Worm (Caenorhabditis elegans) whole organism, young adult: ENCODE results near the gene T13C5.6.

ENCODE experiments used
- B0035.1 ChIP-seq: sonication (generic microtip); optimal IDR thresholded peaks from 2 replicates; lab custom pipeline; 2016; ENCODE audit warnings: missing genetic modification characterization, mild to moderate bottlenecking, missing compliant biosample characterization, missing genotype, missing genetic modification reagents
- C06A6.2 ChIP-seq: fragments of 200-800 bp; sonication (Bioruptor generic); conservative IDR thresholded peaks from 2 replicates; pipeline ENCODE4 v1.3.6; 2022; ENCODE audit warnings: missing genetic modification characterization, missing compliant biosample characterization
- D2030.7 ChIP-seq: fragments of 200-800 bp; sonication (Bioruptor generic); IDR thresholded peaks from 2 replicates; pipeline ENCODE4 v1.3.6; 2022; ENCODE audit warnings: missing genetic modification reagents, missing genetic modification characterization, missing compliant biosample characterization
- F22D6.2 ChIP-seq: sonication (generic microtip); optimal IDR thresholded peaks from 2 replicates; lab custom pipeline; 2016; ENCODE audit warnings: mild to moderate bottlenecking, missing genetic modification characterization, missing compliant biosample characterization
- F39B2.1 ChIP-seq: fragments of 200-800 bp; sonication (Bioruptor generic); IDR thresholded peaks from 2 replicates; pipeline ENCODE4 v1.3.6; 2022; ENCODE audit warnings: missing genetic modification reagents, missing genetic modification characterization, missing compliant biosample characterization
- F57C9.4 ChIP-seq: sonication (generic microtip); optimal IDR thresholded peaks from 2 replicates; lab custom pipeline; 2017; ENCODE audit warnings: mild to moderate bottlenecking, missing genetic modification characterization, missing compliant biosample characterization
- K11D2.4 ChIP-seq: fragments of 200-800 bp; sonication (Bioruptor generic); IDR thresholded peaks from 2 replicates; pipeline ENCODE4 v1.3.6; 2022; ENCODE audit warnings: missing genetic modification reagents, missing genetic modification characterization, missing compliant biosample characterization
- K12H6.12 ChIP-seq: fragments of 200-800 bp; sonication (Bioruptor generic); optimal IDR thresholded peaks from 2 replicates; lab custom pipeline; 2018; ENCODE audit warnings: mild to moderate bottlenecking, missing genetic modification characterization, missing compliant biosample characterization
- Y53G8AR.9 ChIP-seq: fragments of 200-800 bp; sonication (Bioruptor generic); conservative IDR thresholded peaks from 2 replicates; pipeline ENCODE4 v1.3.6; 2022; ENCODE audit warnings: missing genetic modification reagents, missing genetic modification characterization, missing compliant biosample characterization
- Y95B8A.8 ChIP-seq: fragments of 200-800 bp; sonication (Bioruptor generic); IDR thresholded peaks from 2 replicates; pipeline ENCODE4 v1.3.6; 2022; ENCODE audit warnings: missing genetic modification reagents, missing genetic modification characterization, missing compliant biosample characterization
- ama-1 ChIP-seq, 3 experiments: fragments of 150-350 bp in 1 of 3; sonication (generic microtip) in 2 of 3; optimal IDR thresholded peaks; 2 replicates each; lab custom pipeline; 2014 to 2018; ENCODE audit warnings: missing biosample characterization in 2 of 3, missing genetic modification characterization in 2 of 3, missing genetic modification reagents in 2 of 3
- attf-3 ChIP-seq: fragments of 200-800 bp; sonication (Bioruptor generic); conservative IDR thresholded peaks from 2 replicates; pipeline ENCODE4 v1.3.6; 2022; ENCODE audit warnings: missing genetic modification reagents, missing genetic modification characterization, missing compliant biosample characterization
- bed-1 ChIP-seq: fragments of 200-800 bp; sonication (Bioruptor generic); IDR thresholded peaks from 2 replicates; pipeline ENCODE4 v1.3.6; 2022; ENCODE audit warnings: missing genetic modification reagents, missing genetic modification characterization, missing compliant biosample characterization
- ccch-3 ChIP-seq: fragments of 200-800 bp; sonication (Bioruptor generic); optimal IDR thresholded peaks from 2 replicates; lab custom pipeline; 2018; ENCODE audit warnings: mild to moderate bottlenecking, missing genetic modification characterization, missing compliant biosample characterization
- ceh-27 ChIP-seq: fragments of 200-800 bp; sonication (Bioruptor generic); optimal IDR thresholded peaks from 2 replicates; lab custom pipeline; 2018; ENCODE audit warnings: mild to moderate bottlenecking, missing genetic modification characterization, moderate library complexity, missing compliant biosample characterization
- ceh-40 ChIP-seq: fragments of 200-800 bp; sonication (Bioruptor generic); IDR thresholded peaks from 2 replicates; pipeline ENCODE4 v1.3.6; 2022; ENCODE audit warnings: missing genetic modification characterization, missing compliant biosample characterization
- ceh-79 ChIP-seq: sonication (generic microtip); optimal IDR thresholded peaks from 2 replicates; lab custom pipeline; 2017; ENCODE audit warnings: mild to moderate bottlenecking, missing genetic modification characterization, missing compliant biosample characterization
- ceh-91 ChIP-seq: fragments of 200-800 bp; sonication (Bioruptor generic); IDR thresholded peaks from 2 replicates; pipeline ENCODE4 v1.3.6; 2022; ENCODE audit warnings: missing genetic modification reagents, missing genetic modification characterization, missing compliant biosample characterization
- dox-1 ChIP-seq: fragments of 200-800 bp; sonication (Bioruptor generic); IDR thresholded peaks from 2 replicates; pipeline ENCODE4 v1.3.6; 2022; ENCODE audit warnings: missing genetic modification reagents, missing genetic modification characterization, missing compliant biosample characterization
- dpff-1 ChIP-seq: sonication (generic microtip); optimal IDR thresholded peaks from 2 replicates; lab custom pipeline; 2017; ENCODE audit warnings: mild to moderate bottlenecking, missing genetic modification characterization, missing compliant biosample characterization
- egl-18 ChIP-seq: fragments of 200-800 bp; sonication (Bioruptor generic); IDR thresholded peaks from 2 replicates; pipeline ENCODE4 v1.3.6; 2022; ENCODE audit warnings: missing genetic modification reagents, missing genetic modification characterization, missing compliant biosample characterization
- egrh-3 ChIP-seq: fragments of 200-800 bp; sonication (Bioruptor generic); IDR thresholded peaks from 2 replicates; pipeline ENCODE4 v1.3.6; 2022; ENCODE audit warnings: missing genetic modification reagents, missing genetic modification characterization, missing compliant biosample characterization
- fkh-3 ChIP-seq: sonication (generic microtip); optimal IDR thresholded peaks from 2 replicates; lab custom pipeline; 2016; ENCODE audit warnings: mild to moderate bottlenecking, missing genetic modification characterization, missing compliant biosample characterization
- hmg-1.2 ChIP-seq: fragments of 200-800 bp; sonication (Bioruptor generic); IDR thresholded peaks from 2 replicates; pipeline ENCODE4 v1.3.6; 2022; ENCODE audit warnings: missing genetic modification reagents, missing genetic modification characterization, missing compliant biosample characterization
- let-526 ChIP-seq: fragments of 200-800 bp; sonication (Bioruptor generic); IDR thresholded peaks from 2 replicates; pipeline ENCODE4 v1.3.6; 2022; ENCODE audit warnings: missing genetic modification reagents, missing genetic modification characterization, missing compliant biosample characterization
- lin-54 ChIP-seq: fragments of 200-800 bp; sonication (Bioruptor generic); optimal IDR thresholded peaks from 2 replicates; lab custom pipeline; 2018; ENCODE audit warnings: mild to moderate bottlenecking, missing genetic modification characterization, missing compliant biosample characterization
- lir-1 ChIP-seq: fragments of 200-800 bp; sonication (Bioruptor generic); conservative IDR thresholded peaks from 2 replicates; pipeline ENCODE4 v1.3.6; 2022; ENCODE audit warnings: missing genetic modification reagents, missing genetic modification characterization, missing compliant biosample characterization
- lsy-27 ChIP-seq: sonication (generic microtip); optimal IDR thresholded peaks from 2 replicates; lab custom pipeline; 2017; ENCODE audit warnings: missing genetic modification characterization, mild to moderate bottlenecking, missing compliant biosample characterization, antibody characterized with exemption, missing genotype, borderline replicate concordance; ENCODE audit not compliant: insufficient read depth
- madf-10 ChIP-seq: sonication (generic microtip); optimal IDR thresholded peaks from 2 replicates; lab custom pipeline; 2016; ENCODE audit warnings: mild to moderate bottlenecking, missing genetic modification characterization, missing compliant biosample characterization
- madf-3 ChIP-seq: fragments of 200-800 bp; sonication (Bioruptor generic); IDR thresholded peaks from 2 replicates; pipeline ENCODE4 v1.3.6; 2022; ENCODE audit warnings: missing genetic modification reagents, missing genetic modification characterization, missing compliant biosample characterization
- madf-6 ChIP-seq: fragments of 200-800 bp; sonication (Bioruptor generic); IDR thresholded peaks from 2 replicates; pipeline ENCODE4 v1.3.6; 2022; ENCODE audit warnings: missing genetic modification reagents, missing genetic modification characterization, missing compliant biosample characterization
- nfya-1 ChIP-seq: sonication (generic microtip); optimal IDR thresholded peaks from 2 replicates; lab custom pipeline; 2017; ENCODE audit warnings: antibody characterized with exemption, missing compliant biosample characterization, missing genetic modification characterization, borderline replicate concordance; ENCODE audit not compliant: insufficient read depth
- nfyb-1 ChIP-seq: fragments of 200-800 bp; sonication (Bioruptor generic); IDR thresholded peaks from 2 replicates; pipeline ENCODE4 v1.3.6; 2022; ENCODE audit warnings: missing genetic modification reagents, missing genetic modification characterization, missing compliant biosample characterization
- nhr-80 ChIP-seq: sonication (generic microtip); optimal IDR thresholded peaks from 2 replicates; lab custom pipeline; 2016; ENCODE audit warnings: missing genetic modification characterization, missing compliant biosample characterization
- nhr-90 ChIP-seq: sonication (generic microtip); optimal IDR thresholded peaks from 2 replicates; lab custom pipeline; 2016; ENCODE audit warnings: missing genotype, mild to moderate bottlenecking, missing genetic modification characterization, missing compliant biosample characterization
- pbrm-1 ChIP-seq: fragments of 200-800 bp; sonication (Bioruptor generic); IDR thresholded peaks from 2 replicates; pipeline ENCODE4 v1.3.6; 2022; ENCODE audit warnings: missing genetic modification reagents, missing genetic modification characterization, missing compliant biosample characterization
- pha-4 ChIP-seq: fragments of 150-350 bp; sonication (generic microtip); optimal IDR thresholded peaks from 2 replicates; lab custom pipeline; 2014; ENCODE audit warnings: missing biosample characterization, missing genetic modification reagents, missing genetic modification characterization
- rcor-1 ChIP-seq: fragments of 200-800 bp; sonication (Bioruptor generic); IDR thresholded peaks from 2 replicates; pipeline ENCODE4 v1.3.6; 2022; ENCODE audit warnings: missing genetic modification reagents, missing genetic modification characterization, missing compliant biosample characterization
- rec-8 ChIP-seq, 2 experiments: sonication (generic microtip); optimal IDR thresholded peaks; 2 replicates each; lab custom pipeline; 2016; ENCODE audit warnings: mild to moderate bottlenecking in 2 of 2, missing genetic modification characterization in 2 of 2, missing genetic modification reagents in 2 of 2, missing genotype in 2 of 2, missing biosample characterization in 1 of 2, missing compliant biosample characterization in 1 of 2, moderate library complexity in 1 of 2
- snpc-4 ChIP-seq, 5 experiments: fragments of 150-350 bp in 1 of 5; sonication (generic microtip) in 4 of 5; optimal IDR thresholded peaks; 2 replicates each; lab custom pipeline; 2014 to 2018; ENCODE audit warnings: missing genetic modification characterization in 5 of 5, missing biosample characterization in 3 of 5, antibody characterized with exemption in 2 of 5, mild to moderate bottlenecking in 2 of 5, missing compliant biosample characterization in 2 of 5, missing genotype in 2 of 5, moderate library complexity in 2 of 5, missing genetic modification reagents in 1 of 5
- somi-1 ChIP-seq: fragments of 200-800 bp; sonication (Bioruptor generic); optimal IDR thresholded peaks from 2 replicates; lab custom pipeline; 2018; ENCODE audit warnings: mild to moderate bottlenecking, missing genetic modification characterization, missing compliant biosample characterization
- tbp1 ChIP-seq: fragments of 200-800 bp; sonication (Bioruptor generic); optimal IDR thresholded peaks from 2 replicates; lab custom pipeline; 2018; ENCODE audit warnings: mild to moderate bottlenecking, missing genetic modification characterization, missing compliant biosample characterization
- unc-130 ChIP-seq: sonication (generic microtip); optimal IDR thresholded peaks from 2 replicates; lab custom pipeline; 2016; ENCODE audit warnings: missing genetic modification reagents, missing genetic modification characterization, missing compliant biosample characterization
- unc-62 ChIP-seq: fragments of 150-350 bp; optimal IDR thresholded peaks from 2 replicates; lab custom pipeline; 2014; ENCODE audit warnings: missing biosample characterization, missing genetic modification reagents, missing genetic modification characterization
- zim-3 ChIP-seq: sonication (generic microtip); optimal IDR thresholded peaks from 2 replicates; lab custom pipeline; 2017; ENCODE audit warnings: mild to moderate bottlenecking, missing genetic modification characterization, moderate library complexity, missing compliant biosample characterization
- ztf-25 ChIP-seq: fragments of 200-800 bp; sonication (Bioruptor generic); IDR thresholded peaks from 2 replicates; pipeline ENCODE4 v1.3.6; 2022; ENCODE audit warnings: missing genetic modification reagents, missing genetic modification characterization, missing compliant biosample characterization
- ztf-26 ChIP-seq: sonication (generic microtip); optimal IDR thresholded peaks from 2 replicates; lab custom pipeline; 2017; ENCODE audit warnings: missing genetic modification characterization, missing compliant biosample characterization
- ztf-6 ChIP-seq: fragments of 200-800 bp; sonication (Bioruptor generic); IDR thresholded peaks from 2 replicates; pipeline ENCODE4 v1.3.6; 2022; ENCODE audit warnings: missing genetic modification reagents, missing genetic modification characterization, missing compliant biosample characterization

T13C5.6 gene

ce11 chrX:6255561-6255960 is 48.1 kb upstream of the T13C5.6 start (continued):
- peak; percentile 70 for TF ChIP-seq Y53G8AR.9 (GFP tag; lab: Robert Waterston, UW)
- no peak for TF ChIP-seq egrh-3 (GFP tag; lab: Robert Waterston, UW)
- TF ChIP-seq pbrm-1, result peak; percentile 70; the same call in 1 of the 2 replicates
- TF ChIP-seq K12H6.12 (tag; lab: Kevin White, UChicago), result peak; percentile 76
- no peak for TF ChIP-seq nfya-1 (tag; lab: Kevin White, UChicago)
- TF ChIP-seq snpc-4 (GFP tag; optimal IDR thresholded peaks at IDR 0.05; lab: Kevin White, UChicago), result no peak
- peak in 3 of 4 experiments; percentile 16 to 36 (median 36) for TF ChIP-seq snpc-4 (tag; optimal IDR thresholded peaks at IDR 0.05; lab: Kevin White, UChicago)
- TF ChIP-seq dox-1 (GFP tag; lab: Robert Waterston, UW), result peak; percentile 78
- TF ChIP-seq lin-54 (GFP tag; lab: Kevin White, UChicago), result peak; percentile 38
- no peak for TF ChIP-seq bed-1 (GFP tag; lab: Robert Waterston, UW)
- TF ChIP-seq ceh-79 (tag; lab: Kevin White, UChicago), result no peak
- TF ChIP-seq ceh-40, result no peak
- TF ChIP-seq ztf-6, result no peak
- TF ChIP-seq rec-8 (tag; optimal IDR thresholded peaks at IDR 0.05; lab: Kevin White, UChicago), result no peak
- TF ChIP-seq ama-1 (optimal IDR thresholded peaks at IDR 0.05; lab: Kevin White, UChicago), result peak; percentile 62
- TF ChIP-seq ama-1 (GFP tag; optimal IDR thresholded peaks at IDR 0.05; lab: Kevin White, UChicago), result no peak
- TF ChIP-seq K11D2.4 (GFP tag; lab: Robert Waterston, UW), result peak; percentile 63; the same call in 1 of the 2 replicates
- no peak for TF ChIP-seq zim-3 (tag; lab: Kevin White, UChicago)
- no peak for TF ChIP-seq F57C9.4
- no peak for TF ChIP-seq madf-3
- TF ChIP-seq ceh-27, result peak; percentile 5
- TF ChIP-seq Y95B8A.8, result 0 out of 2 replicates have a peak, but pooled peaks have one; percentile 59
- TF ChIP-seq F22D6.2 (tag; lab: Kevin White, UChicago), result peak; percentile 76
- TF ChIP-seq D2030.7 (GFP tag; lab: Robert Waterston, UW), result no peak
- TF ChIP-seq pha-4 (tag; lab: Kevin White, UChicago), result peak; percentile 64
- peak; percentile 38 for TF ChIP-seq madf-6 (GFP tag; lab: Robert Waterston, UW)
- peak; percentile 90 for TF ChIP-seq nhr-80 (tag; lab: Kevin White, UChicago)
- TF ChIP-seq ztf-25 (GFP tag; lab: Robert Waterston, UW), result no peak
- no peak for TF ChIP-seq madf-10 (tag; lab: Kevin White, UChicago)
- peak; percentile 34 for TF ChIP-seq dpff-1 (tag; lab: Kevin White, UChicago)
- TF ChIP-seq hmg-1.2 (GFP tag; lab: Robert Waterston, UW), result no peak
- TF ChIP-seq nfyb-1 (GFP tag; lab: Robert Waterston, UW), result peak; percentile 49
- TF ChIP-seq ccch-3 (GFP tag; lab: Kevin White, UChicago), result no peak
- TF ChIP-seq lsy-27 (tag; lab: Kevin White, UChicago), result no peak
- peak; percentile 61 for TF ChIP-seq tbp1 (GFP tag; lab: Kevin White, UChicago)
- TF ChIP-seq attf-3 (GFP tag; lab: Robert Waterston, UW), result no peak
- no peak for TF ChIP-seq B0035.1 (tag; lab: Kevin White, UChicago)
- TF ChIP-seq C06A6.2 (GFP tag; lab: Robert Waterston, UW), result peak; percentile 31; the same call in 1 of the 2 replicates
- no peak for TF ChIP-seq rcor-1 (GFP tag; lab: Robert Waterston, UW)
- no peak for TF ChIP-seq egl-18
- peak; percentile 81 for TF ChIP-seq somi-1 (GFP tag; lab: Kevin White, UChicago)
- no peak for TF ChIP-seq unc-130
- peak; percentile 65 for TF ChIP-seq lir-1 (GFP tag; lab: Robert Waterston, UW)
- peak; percentile 77; the same call in 1 of the 2 replicates for TF ChIP-seq let-526 (GFP tag; lab: Robert Waterston, UW)
- no peak for TF ChIP-seq ceh-91 (GFP tag; lab: Robert Waterston, UW)
- TF ChIP-seq nhr-90 (tag; lab: Kevin White, UChicago), result peak; percentile 78
- no peak for TF ChIP-seq F39B2.1 (GFP tag; lab: Robert Waterston, UW)
- TF ChIP-seq unc-62 (GFP tag; lab: Kevin White, UChicago), result no peak
- no peak for TF ChIP-seq fkh-3 (tag; lab: Kevin White, UChicago)
- TF ChIP-seq ztf-26 (tag; lab: Kevin White, UChicago), result peak; percentile 78
